Fruit fly (Drosophila melanogaster) whole organism, prepupa: Measurements from ENCODE around the gene CG12155.

Experiments used
- Blimp-1 ChIP-seq: fragments of 200-800 bp; sonication (Bioruptor generic); optimal IDR thresholded peaks from 3 replicates; lab custom pipeline; 2017; ENCODE audit warnings: missing biosample characterization, missing genetic modification characterization, mild to moderate bottlenecking, moderate library complexity, missing genetic modification reagents
- CG10669 ChIP-seq: fragments of 200-800 bp; sonication (Bioruptor generic); optimal IDR thresholded peaks from 3 replicates; lab custom pipeline; 2018; ENCODE audit warnings: missing biosample characterization, mild to moderate bottlenecking, missing genetic modification characterization, moderate library complexity
- CG11294 ChIP-seq: fragments of 200-800 bp; sonication (Bioruptor generic); IDR thresholded peaks from 2 replicates; pipeline ENCODE4 v1.3.6; 2022; ENCODE audit warnings: missing biosample characterization, missing genetic modification characterization
- CG11762 ChIP-seq: fragments of 200-800 bp; sonication (Bioruptor generic); optimal IDR thresholded peaks from 3 replicates; lab custom pipeline; 2016; ENCODE audit warnings: missing biosample characterization, missing genetic modification characterization; ENCODE audit not compliant: insufficient read depth
- CG11902 ChIP-seq: fragments of 200-800 bp; sonication (Bioruptor generic); optimal IDR thresholded peaks from 3 replicates; lab custom pipeline; 2016; ENCODE audit warnings: missing biosample characterization, missing genetic modification characterization
- CG15336 ChIP-seq: fragments of 200-800 bp; sonication (Bioruptor generic); IDR thresholded peaks from 2 replicates; pipeline ENCODE4 v1.3.6; 2022; ENCODE audit warnings: missing biosample characterization, missing genetic modification characterization
- CG1621 ChIP-seq: fragments of 200-800 bp; sonication (Bioruptor generic); optimal IDR thresholded peaks from 3 replicates; lab custom pipeline; 2018; ENCODE audit warnings: missing biosample characterization, mild to moderate bottlenecking, missing genetic modification characterization
- CG16779 ChIP-seq: fragments of 200-800 bp; sonication (Bioruptor generic); optimal IDR thresholded peaks from 3 replicates; lab custom pipeline; 2017; ENCODE audit warnings: missing biosample characterization, mild to moderate bottlenecking, missing genetic modification characterization
- CG3032 ChIP-seq: fragments of 200-800 bp; optimal IDR thresholded peaks from 2 replicates; lab custom pipeline; 2019; ENCODE audit warnings: missing biosample characterization, mild to moderate bottlenecking, missing genetic modification characterization, moderate library complexity
- CG34406 ChIP-seq: fragments of 200-800 bp; sonication (Bioruptor generic); optimal IDR thresholded peaks from 3 replicates; lab custom pipeline; 2016; ENCODE audit warnings: missing biosample characterization, missing genetic modification characterization
- CG3919 ChIP-seq: fragments of 200-800 bp; sonication (Bioruptor generic); optimal IDR thresholded peaks from 3 replicates; lab custom pipeline; 2016; ENCODE audit warnings: missing biosample characterization, missing genetic modification characterization
- CG4318 ChIP-seq: fragments of 200-800 bp; sonication (Bioruptor generic); optimal IDR thresholded peaks from 3 replicates; lab custom pipeline; 2017; ENCODE audit warnings: missing biosample characterization, mild to moderate bottlenecking, missing genetic modification characterization
- CG6163 ChIP-seq: fragments of 200-800 bp; sonication (Bioruptor generic); IDR thresholded peaks from 3 replicates; pipeline ENCODE4 v1.3.6; 2022; ENCODE audit warnings: missing biosample characterization, missing genetic modification characterization
- CG6792 ChIP-seq: fragments of 200-800 bp; sonication (Bioruptor generic); optimal IDR thresholded peaks from 3 replicates; lab custom pipeline; 2016; ENCODE audit warnings: missing biosample characterization, missing genetic modification characterization
- CG6854 ChIP-seq: fragments of 200-800 bp; sonication (Bioruptor generic); optimal IDR thresholded peaks from 2 replicates; lab custom pipeline; 2017; ENCODE audit warnings: missing biosample characterization, mild to moderate bottlenecking, missing genetic modification characterization
- CG7368 ChIP-seq: fragments of 200-800 bp; sonication (Bioruptor generic); optimal IDR thresholded peaks from 3 replicates; lab custom pipeline; 2016; ENCODE audit warnings: missing biosample characterization, missing genetic modification characterization
- CG8119 ChIP-seq: fragments of 200-800 bp; sonication (Bioruptor generic); IDR thresholded peaks from 3 replicates; pipeline ENCODE4 v1.3.6; 2022; ENCODE audit warnings: missing biosample characterization, missing genetic modification characterization
- CG9139 ChIP-seq: fragments of 200-800 bp; sonication (Bioruptor generic); optimal IDR thresholded peaks from 3 replicates; lab custom pipeline; 2017; ENCODE audit warnings: missing biosample characterization, mild to moderate bottlenecking, missing genetic modification characterization
- Eip78C ChIP-seq: fragments of 200-800 bp; sonication (Bioruptor generic); peaks from one replicate; lab custom pipeline; 2016; ENCODE audit warnings: missing biosample characterization, missing genetic modification characterization
- Eip93F ChIP-seq: fragments of 200-800 bp; sonication (Bioruptor generic); optimal IDR thresholded peaks from 2 replicates; lab custom pipeline; 2016; ENCODE audit warnings: missing biosample characterization, mild to moderate bottlenecking, missing genetic modification characterization
- Ets21C ChIP-seq: fragments of 200-800 bp; sonication (Bioruptor generic); optimal IDR thresholded peaks from 3 replicates; lab custom pipeline; 2016; ENCODE audit warnings: missing biosample characterization, missing genetic modification characterization
- Ets96B ChIP-seq: fragments of 200-800 bp; optimal IDR thresholded peaks from 2 replicates; lab custom pipeline; 2019; ENCODE audit warnings: missing biosample characterization, mild to moderate bottlenecking, missing genetic modification characterization, moderate library complexity
- Gug ChIP-seq: fragments of 200-800 bp; sonication (Bioruptor generic); IDR thresholded peaks from 2 replicates; pipeline ENCODE4 v1.3.6; 2022; ENCODE audit warnings: missing biosample characterization, missing genetic modification characterization
- Hr38 ChIP-seq: sonication (Bioruptor generic); optimal IDR thresholded peaks from 2 replicates; lab custom pipeline; 2016; ENCODE audit warnings: missing biosample characterization, missing genetic modification characterization
- Hr39 ChIP-seq: fragments of 200-800 bp; sonication (Bioruptor generic); optimal IDR thresholded peaks from 2 replicates; lab custom pipeline; 2016; ENCODE audit warnings: missing biosample characterization, missing genetic modification characterization
- Hr4 ChIP-seq: fragments of 200-800 bp; sonication (Bioruptor generic); optimal IDR thresholded peaks from 3 replicates; lab custom pipeline; 2016; ENCODE audit warnings: missing biosample characterization, missing genetic modification characterization
- Lpt ChIP-seq: fragments of 200-800 bp; sonication (Bioruptor generic); optimal IDR thresholded peaks from 3 replicates; lab custom pipeline; 2016; ENCODE audit warnings: missing biosample characterization, missing genetic modification characterization
- Met ChIP-seq: fragments of 200-800 bp; sonication (Bioruptor generic); optimal IDR thresholded peaks from 3 replicates; lab custom pipeline; 2016; ENCODE audit warnings: missing biosample characterization, missing genetic modification characterization
- OdsH ChIP-seq: fragments of 200-800 bp; sonication (Bioruptor generic); optimal IDR thresholded peaks from 3 replicates; lab custom pipeline; 2016; ENCODE audit warnings: missing biosample characterization, missing genetic modification characterization
- Smox ChIP-seq: fragments of 200-800 bp; sonication (Bioruptor generic); optimal IDR thresholded peaks from 3 replicates; lab custom pipeline; 2016; ENCODE audit warnings: missing biosample characterization, missing genetic modification characterization
- Sox102F ChIP-seq: fragments of 200-800 bp; sonication (Bioruptor generic); optimal IDR thresholded peaks from 2 replicates; lab custom pipeline; 2016; ENCODE audit warnings: missing biosample characterization, mild to moderate bottlenecking, missing genetic modification characterization
- Sox14 ChIP-seq: fragments of 200-800 bp; sonication (Bioruptor generic); optimal IDR thresholded peaks from 3 replicates; lab custom pipeline; 2016; ENCODE audit warnings: missing biosample characterization, missing genetic modification characterization
- Sox15 ChIP-seq: fragments of 200-800 bp; sonication (Bioruptor generic); optimal IDR thresholded peaks from 3 replicates; lab custom pipeline; 2016; ENCODE audit warnings: missing biosample characterization, missing genetic modification characterization
- achi ChIP-seq: fragments of 200-800 bp; sonication (Bioruptor generic); optimal IDR thresholded peaks from 3 replicates; lab custom pipeline; 2016; ENCODE audit warnings: missing biosample characterization, missing genetic modification characterization
- acj6 ChIP-seq: fragments of 200-800 bp; sonication (Bioruptor generic); optimal IDR thresholded peaks from 3 replicates; lab custom pipeline; 2016; ENCODE audit warnings: missing biosample characterization, missing genetic modification characterization
- cyc ChIP-seq: fragments of 200-800 bp; sonication (Bioruptor generic); optimal IDR thresholded peaks from 3 replicates; lab custom pipeline; 2016; ENCODE audit warnings: missing biosample characterization, missing genetic modification characterization
- dac ChIP-seq: fragments of 200-800 bp; sonication (Bioruptor generic); optimal IDR thresholded peaks from 2 replicates; lab custom pipeline; 2017; ENCODE audit warnings: missing biosample characterization, mild to moderate bottlenecking, missing genetic modification characterization
- eg ChIP-seq: fragments of 200-800 bp; sonication (Bioruptor generic); IDR thresholded peaks from 3 replicates; pipeline ENCODE4 v1.3.6; 2022; ENCODE audit warnings: missing biosample characterization, missing genetic modification characterization
- esn ChIP-seq: fragments of 200-800 bp; sonication (Bioruptor generic); optimal IDR thresholded peaks from 2 replicates; lab custom pipeline; 2016; ENCODE audit warnings: missing biosample characterization, mild to moderate bottlenecking, missing genetic modification characterization, moderate library complexity
- fd59A ChIP-seq: fragments of 200-800 bp; sonication (Bioruptor generic); optimal IDR thresholded peaks from 2 replicates; lab custom pipeline; 2017; ENCODE audit warnings: missing biosample characterization, mild to moderate bottlenecking, missing genetic modification characterization, missing genetic modification reagents
- fd85E ChIP-seq: fragments of 200-800 bp; sonication (Bioruptor generic); optimal IDR thresholded peaks from 3 replicates; lab custom pipeline; 2016; ENCODE audit warnings: missing biosample characterization, missing genetic modification characterization
- fkh ChIP-seq: fragments of 200-800 bp; sonication (Bioruptor generic); optimal IDR thresholded peaks from 3 replicates; lab custom pipeline; 2017; ENCODE audit warnings: missing biosample characterization, mild to moderate bottlenecking, missing genetic modification characterization, moderate library complexity
- lz ChIP-seq: fragments of 200-800 bp; sonication (Bioruptor generic); optimal IDR thresholded peaks from 3 replicates; lab custom pipeline; 2016; ENCODE audit warnings: missing biosample characterization, missing genetic modification characterization
- pdm3 ChIP-seq: fragments of 200-800 bp; sonication (Bioruptor generic); optimal IDR thresholded peaks from 3 replicates; lab custom pipeline; 2016; ENCODE audit warnings: missing biosample characterization, missing genetic modification characterization
- salr ChIP-seq, 2 experiments: fragments of 200-800 bp; sonication (Bioruptor generic); optimal IDR thresholded peaks; 3 replicates each; lab custom pipeline; 2016 to 2018; ENCODE audit warnings: missing biosample characterization in 2 of 2, missing genetic modification characterization in 2 of 2, mild to moderate bottlenecking in 1 of 2
- spab ChIP-seq: fragments of 200-800 bp; sonication (Bioruptor generic); optimal IDR thresholded peaks from 2 replicates; lab custom pipeline; 2017; ENCODE audit warnings: missing biosample characterization, mild to moderate bottlenecking, missing genetic modification characterization, missing genetic modification reagents
- svp ChIP-seq: fragments of 200-800 bp; sonication (Bioruptor generic); peaks from one replicate; lab custom pipeline; 2016; ENCODE audit warnings: missing biosample characterization, missing genetic modification characterization
- topi ChIP-seq: fragments of 200-800 bp; sonication (Bioruptor generic); optimal IDR thresholded peaks from 3 replicates; lab custom pipeline; 2016; ENCODE audit warnings: missing biosample characterization, missing genetic modification characterization
- vri ChIP-seq: fragments of 200-800 bp; sonication (Bioruptor generic); optimal IDR thresholded peaks from 3 replicates; lab custom pipeline; 2016; ENCODE audit warnings: missing biosample characterization, mild to moderate bottlenecking, missing genetic modification characterization

Gene CG12155

DNA sequence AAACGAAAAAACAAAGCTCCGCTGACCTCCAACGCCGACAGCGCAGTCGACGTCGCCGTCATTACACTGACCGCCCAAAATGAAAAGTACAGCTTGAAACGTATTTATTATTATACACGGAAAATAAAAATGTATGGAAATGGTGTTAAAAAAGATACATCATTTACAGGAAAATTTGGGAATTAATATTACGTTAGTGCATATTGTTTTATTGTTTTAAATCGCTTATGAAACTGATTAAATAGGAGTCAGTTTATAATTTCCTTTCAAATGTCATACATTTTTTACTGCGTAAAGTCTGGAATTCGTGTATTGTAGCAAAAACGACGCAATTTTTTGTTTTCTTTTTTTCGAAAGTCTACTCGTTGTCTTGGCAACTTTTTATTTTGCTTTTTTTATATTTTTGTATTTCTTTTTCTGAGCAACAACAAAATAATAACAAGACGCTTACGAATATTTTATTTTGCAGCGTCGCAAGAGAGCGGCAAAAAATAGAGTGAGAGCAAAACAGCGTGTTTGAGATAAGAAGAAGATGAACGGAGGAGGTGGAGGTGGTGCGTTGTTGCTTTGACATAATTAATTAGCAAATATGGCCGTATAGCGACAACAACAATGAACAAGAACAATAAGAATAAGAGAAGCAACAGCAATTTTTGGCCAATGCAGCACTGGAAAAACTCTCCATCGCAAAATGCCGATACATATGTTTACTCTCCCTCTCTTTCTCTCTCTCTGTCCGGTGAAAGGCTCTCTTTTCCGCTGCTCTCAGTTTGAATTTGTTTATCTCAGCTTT, 36.4 kb upstream of the CG12155 start (continued):
- TF ChIP-seq acj6 (GFP tag; lab: Kevin White, UChicago) (peak; percentile 79), achi (GFP tag; lab: Kevin White, UChicago) (peak; percentile 81), CG6854 (GFP tag; lab: Kevin White, UChicago) (peak; percentile 34), fkh (peak; percentile 1), cyc (peak; percentile 80), CG10669 (GFP tag; lab: Kevin White, UChicago) (peak; percentile 86), Hr4 (GFP tag; lab: Kevin White, UChicago) (peak; percentile 77), CG3919 (GFP tag; lab: Kevin White, UChicago) (peak; percentile 81), CG9139 (peak; percentile 93), spab (peak; percentile 86)

DNA sequence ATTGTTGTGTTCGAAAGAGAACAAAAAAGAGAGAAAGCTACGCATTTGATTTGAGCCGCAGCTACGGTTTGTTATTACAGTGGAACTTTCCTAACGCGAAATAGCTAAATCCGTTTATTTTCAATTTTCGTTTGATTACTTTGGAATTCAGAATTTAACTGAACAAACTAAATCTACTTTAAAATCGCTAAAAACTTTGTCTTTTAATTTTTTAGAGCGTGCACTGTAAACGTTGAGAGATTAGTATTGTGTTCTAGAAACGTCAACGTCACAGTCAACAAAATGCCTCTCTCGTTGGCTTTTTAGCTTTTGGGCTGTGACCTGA, 35.9 kb upstream of the CG12155 start:
- peak; percentile 50 for TF ChIP-seq Sox102F
- TF ChIP-seq Smox (GFP tag; lab: Kevin White, UChicago), result peak; percentile 55
- TF ChIP-seq Eip93F (GFP tag; lab: Kevin White, UChicago), result no peak
- TF ChIP-seq esn, result peak; percentile 62
- peak in 1 of 2 experiments; percentile 47 for TF ChIP-seq salr (GFP tag; optimal IDR thresholded peaks at IDR 0.05; lab: Kevin White, UChicago)
- no peak for TF ChIP-seq Hr38 (GFP tag; lab: Kevin White, UChicago)
- peak; percentile 43 for TF ChIP-seq fd59A (GFP tag; lab: Kevin White, UChicago)
- TF ChIP-seq OdsH (GFP tag; lab: Kevin White, UChicago), result peak; percentile 80
- no peak for TF ChIP-seq CG16779
- peak; percentile 67 for TF ChIP-seq cyc
- peak; percentile 89 for TF ChIP-seq Eip78C
- no peak for TF ChIP-seq fkh
- TF ChIP-seq CG34406 (GFP tag; lab: Kevin White, UChicago), result peak; percentile 33
- peak; percentile 60 for TF ChIP-seq CG7368 (GFP tag; lab: Kevin White, UChicago)
- TF ChIP-seq vri, result no peak
- TF ChIP-seq Hr4 (GFP tag; lab: Kevin White, UChicago), result peak; percentile 80
- TF ChIP-seq CG6854 (GFP tag; lab: Kevin White, UChicago), result no peak
- peak; percentile 80 for TF ChIP-seq CG15336 (GFP tag; lab: Robert Waterston, UW)
- peak; percentile 87 for TF ChIP-seq eg (GFP tag; lab: Robert Waterston, UW)
- peak; percentile 57 for TF ChIP-seq Gug (GFP tag; lab: Robert Waterston, UW)
- peak; percentile 27 for TF ChIP-seq Lpt (GFP tag; lab: Kevin White, UChicago)
- TF ChIP-seq CG3919 (GFP tag; lab: Kevin White, UChicago), result peak; percentile 71
- TF ChIP-seq CG11902 (GFP tag; lab: Kevin White, UChicago), result peak; percentile 34
- TF ChIP-seq Met (GFP tag; lab: Kevin White, UChicago), result peak; percentile 86
- peak; percentile 85 for TF ChIP-seq svp
- TF ChIP-seq fd85E, result no peak
- TF ChIP-seq Blimp-1, result no peak
- TF ChIP-seq lz (GFP tag; lab: Kevin White, UChicago), result peak; percentile 81
- TF ChIP-seq acj6 (GFP tag; lab: Kevin White, UChicago), result peak; percentile 68
- peak; percentile 75 for TF ChIP-seq topi (GFP tag; lab: Kevin White, UChicago)
- peak; percentile 73 for TF ChIP-seq Sox14
- peak; percentile 35 for TF ChIP-seq Ets21C
- TF ChIP-seq CG6163, result peak; percentile 89
- peak; percentile 35 for TF ChIP-seq CG4318
- peak; percentile 78 for TF ChIP-seq Hr39
- TF ChIP-seq CG3032, result peak; percentile 19
- peak; percentile 70 for TF ChIP-seq pdm3 (GFP tag; lab: Kevin White, UChicago)
- peak; percentile 41 for TF ChIP-seq dac (GFP tag; lab: Kevin White, UChicago)
- peak; percentile 14 for TF ChIP-seq CG11762
- peak; percentile 61 for TF ChIP-seq CG6792 (GFP tag; lab: Kevin White, UChicago)
- no peak for TF ChIP-seq spab
- peak; percentile 45 for TF ChIP-seq Sox15 (GFP tag; lab: Kevin White, UChicago)
- peak; percentile 83 for TF ChIP-seq CG8119 (GFP tag; lab: Robert Waterston, UW)
- TF ChIP-seq CG11294, result peak; percentile 73
- peak; percentile 57 for TF ChIP-seq Ets96B (tag; lab: Kevin White, UChicago)
- peak; percentile 12 for TF ChIP-seq CG1621
